Comparison of ENCODE assay signal across 2 fruit fly cellular contexts in the genomic region with DNA sequence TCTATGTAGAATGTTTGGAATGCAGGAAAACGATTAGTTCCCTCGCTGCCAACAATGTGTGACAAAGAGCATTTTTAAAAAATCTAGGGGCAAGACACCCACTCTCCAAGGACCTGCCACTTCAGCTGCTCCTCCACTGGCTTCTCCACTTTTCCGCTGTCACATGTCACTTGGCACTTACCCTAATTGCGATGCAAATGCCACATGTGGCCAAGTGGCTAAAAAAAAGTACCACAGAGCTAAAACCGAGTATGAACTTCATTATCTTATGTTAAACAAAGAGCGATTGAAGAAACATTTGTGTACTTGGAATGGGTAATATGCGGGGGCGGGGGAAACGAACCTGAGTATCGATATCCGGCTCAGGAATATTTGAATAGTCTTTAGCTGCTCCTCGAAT.
TF ChIP-seq lines count a peak whose summit lies in the region.

No protein-coding gene starts in this region.

- no peak for TF ChIP-seq CTCF in whole organism, embryonic (GFP tag; optimal IDR thresholded peaks at IDR 0.05; lab: Kevin White, UChicago)

TF ChIP-seq in whole organism, embryonic, 481 proteins besides CTCF, POLR2A, EP300 and RAD21:
- TF ChIP-seq ttk (GFP tag; IDR thresholded peaks at IDR 0.05; lab: Robert Waterston, UW): no peak
- no peak for TF ChIP-seq CG12942 (GFP tag; optimal IDR thresholded peaks at IDR 0.05; lab: Kevin White, UChicago)
- TF ChIP-seq gfzf (GFP tag; optimal IDR thresholded peaks at IDR 0.05; lab: Kevin White, UChicago): no peak
- no peak for TF ChIP-seq CG6689 (GFP tag; IDR thresholded peaks at IDR 0.05; lab: Robert Waterston, UW)
- no peak for TF ChIP-seq corto (GFP tag; optimal IDR thresholded peaks at IDR 0.05; lab: Kevin White, UChicago)
- TF ChIP-seq Kr (GFP tag; optimal IDR thresholded peaks at IDR 0.05; lab: Kevin White, UChicago): peak; percentile 28
- TF ChIP-seq CG12744 (GFP tag; optimal IDR thresholded peaks at IDR 0.05; lab: Kevin White, UChicago): no peak
- no peak for TF ChIP-seq da (GFP tag; optimal IDR thresholded peaks at IDR 0.05; lab: Kevin White, UChicago)
- no peak for TF ChIP-seq CG4730 (GFP tag; IDR thresholded peaks at IDR 0.05; lab: Robert Waterston, UW)
- TF ChIP-seq twi (tag; optimal IDR thresholded peaks at IDR 0.05; lab: Kevin White, UChicago): peak; percentile 92
- TF ChIP-seq Xrp1 (GFP tag; IDR thresholded peaks at IDR 0.05; lab: Robert Waterston, UW): no peak
- TF ChIP-seq CG9215 (GFP tag; IDR thresholded peaks at IDR 0.05; lab: Robert Waterston, UW): no peak
- no peak for TF ChIP-seq Antp (GFP tag; optimal IDR thresholded peaks at IDR 0.05; lab: Kevin White, UChicago)

TF ChIP-seq in whole organism, prepupa, 60 proteins besides CTCF, POLR2A, EP300 and RAD21:
- TF ChIP-seq CG7368 (GFP tag; optimal IDR thresholded peaks at IDR 0.05; lab: Kevin White, UChicago) (no peak), svp (GFP tag; lab: Kevin White, UChicago) (peak; percentile 27)
